Worm (Caenorhabditis elegans) whole organism, mixed stage, embryonic: Measurements from ENCODE around the gene phf-34.

ENCODE experiments used
- M03D4.4 ChIP-seq: sonication (generic microtip); optimal IDR thresholded peaks from 2 replicates; lab custom pipeline; 2017; ENCODE audit warnings: mild to moderate bottlenecking, missing genetic modification characterization, missing compliant biosample characterization
- bed-3 ChIP-seq: fragments of 200-800 bp; sonication (Bioruptor generic); optimal IDR thresholded peaks from 3 replicates; lab custom pipeline; 2018; ENCODE audit warnings: mild to moderate bottlenecking, missing genetic modification characterization, moderate library complexity, missing compliant biosample characterization
- blmp-1 ChIP-seq: fragments of 150-350 bp; optimal IDR thresholded peaks from 2 replicates; lab custom pipeline; 2014; ENCODE audit warnings: missing biosample characterization, missing genetic modification characterization
- ceh-39 ChIP-seq: fragments of 150-350 bp; optimal IDR thresholded peaks from 2 replicates; lab custom pipeline; 2014; ENCODE audit warnings: missing biosample characterization, missing genetic modification characterization
- ceh-43 ChIP-seq: fragments of 200-800 bp; sonication (Bioruptor generic); optimal IDR thresholded peaks from 2 replicates; lab custom pipeline; 2018; ENCODE audit warnings: mild to moderate bottlenecking, missing genetic modification characterization, moderate library complexity, missing compliant biosample characterization
- ceh-83 ChIP-seq: fragments of 200-800 bp; sonication (Bioruptor generic); optimal IDR thresholded peaks from 2 replicates; lab custom pipeline; 2018; ENCODE audit warnings: mild to moderate bottlenecking, missing genetic modification characterization, missing compliant biosample characterization
- ces-1 ChIP-seq: fragments of 150-350 bp; optimal IDR thresholded peaks from 2 replicates; lab custom pipeline; 2014; ENCODE audit warnings: missing biosample characterization, missing genetic modification reagents, missing genetic modification characterization
- cnd-1 ChIP-seq: fragments of 200-800 bp; sonication (Bioruptor generic); optimal IDR thresholded peaks from 2 replicates; lab custom pipeline; 2018; ENCODE audit warnings: mild to moderate bottlenecking, missing genetic modification characterization, missing compliant biosample characterization
- drap-1 ChIP-seq: fragments of 200-800 bp; sonication (Bioruptor generic); optimal IDR thresholded peaks from 3 replicates; lab custom pipeline; 2018; ENCODE audit warnings: mild to moderate bottlenecking, missing genetic modification characterization, missing compliant biosample characterization
- elt-1 ChIP-seq: sonication (generic microtip); optimal IDR thresholded peaks from 2 replicates; lab custom pipeline; 2017; ENCODE audit warnings: missing genetic modification characterization, mild to moderate bottlenecking, missing compliant biosample characterization, antibody characterized with exemption, moderate library complexity, borderline replicate concordance; ENCODE audit not compliant: insufficient read depth
- flh-1 ChIP-seq: fragments of 200-800 bp; sonication (Bioruptor generic); optimal IDR thresholded peaks from 2 replicates; lab custom pipeline; 2018; ENCODE audit warnings: mild to moderate bottlenecking, missing genetic modification characterization, moderate library complexity, missing compliant biosample characterization
- ham-2 ChIP-seq: fragments of 200-800 bp; sonication (Bioruptor generic); optimal IDR thresholded peaks from 2 replicates; lab custom pipeline; 2018; ENCODE audit warnings: mild to moderate bottlenecking, missing genetic modification characterization, missing compliant biosample characterization
- hlh-1 ChIP-seq: fragments of 150-350 bp; optimal IDR thresholded peaks from 2 replicates; lab custom pipeline; 2014; ENCODE audit warnings: missing biosample characterization, missing genetic modification reagents, missing genetic modification characterization
- lin-13 ChIP-seq: fragments of 150-350 bp; optimal IDR thresholded peaks from 2 replicates; lab custom pipeline; 2014; ENCODE audit warnings: missing biosample characterization, missing genetic modification characterization
- lin-32 ChIP-seq: fragments of 200-800 bp; sonication (Bioruptor generic); optimal IDR thresholded peaks from 2 replicates; lab custom pipeline; 2018; ENCODE audit warnings: mild to moderate bottlenecking, missing genetic modification characterization, missing compliant biosample characterization
- lsy-2 ChIP-seq: fragments of 150-350 bp; optimal IDR thresholded peaks from 2 replicates; lab custom pipeline; 2014; ENCODE audit warnings: missing biosample characterization, missing genetic modification characterization
- mab-5 ChIP-seq: fragments of 150-350 bp; optimal IDR thresholded peaks from 2 replicates; lab custom pipeline; 2014; ENCODE audit warnings: missing biosample characterization, missing genetic modification characterization
- mep-1 ChIP-seq: fragments of 150-350 bp; optimal IDR thresholded peaks from 2 replicates; lab custom pipeline; 2017; ENCODE audit warnings: missing biosample characterization, missing genetic modification reagents, missing genetic modification characterization, inconsistent platforms
- mls-2 ChIP-seq: sonication (generic microtip); optimal IDR thresholded peaks from 2 replicates; lab custom pipeline; 2016; ENCODE audit warnings: mild to moderate bottlenecking, missing genetic modification characterization, moderate library complexity, missing compliant biosample characterization
- nhr-12 ChIP-seq: fragments of 150-350 bp; optimal IDR thresholded peaks from 2 replicates; lab custom pipeline; 2014; ENCODE audit warnings: missing biosample characterization, missing genetic modification characterization
- nhr-2 ChIP-seq: fragments of 150-350 bp; optimal IDR thresholded peaks from 2 replicates; lab custom pipeline; 2014; ENCODE audit warnings: missing biosample characterization, missing genetic modification characterization
- nhr-237 ChIP-seq: fragments of 150-350 bp; optimal IDR thresholded peaks from 2 replicates; lab custom pipeline; 2014; ENCODE audit warnings: missing biosample characterization, missing genetic modification characterization
- nhr-28 ChIP-seq: fragments of 150-350 bp; optimal IDR thresholded peaks from 2 replicates; lab custom pipeline; 2014; ENCODE audit warnings: missing biosample characterization, missing genetic modification characterization
- pha-4 ChIP-seq: fragments of 150-350 bp; optimal IDR thresholded peaks from 2 replicates; lab custom pipeline; 2018; ENCODE audit warnings: missing biosample characterization, missing genetic modification reagents, missing genetic modification characterization
- sem-2 ChIP-seq: fragments of 200-800 bp; sonication (Bioruptor generic); optimal IDR thresholded peaks from 2 replicates; lab custom pipeline; 2018; ENCODE audit warnings: mild to moderate bottlenecking, missing genetic modification characterization, missing compliant biosample characterization
- snpc-4 ChIP-seq: fragments of 150-350 bp; optimal IDR thresholded peaks from 2 replicates; lab custom pipeline; 2014; ENCODE audit warnings: missing biosample characterization, missing genetic modification characterization
- tbx-8 ChIP-seq: fragments of 200-800 bp; sonication (Bioruptor generic); optimal IDR thresholded peaks from 2 replicates; lab custom pipeline; 2018; ENCODE audit warnings: mild to moderate bottlenecking, missing genetic modification characterization, moderate library complexity, missing compliant biosample characterization
- unc-120 ChIP-seq: sonication (generic microtip); optimal IDR thresholded peaks from 2 replicates; lab custom pipeline; 2017; ENCODE audit warnings: missing genetic modification characterization, missing compliant biosample characterization; ENCODE audit not compliant: poor library complexity, severe bottlenecking
- unc-39 ChIP-seq: fragments of 150-350 bp; optimal IDR thresholded peaks from 2 replicates; lab custom pipeline; 2014; ENCODE audit warnings: missing biosample characterization, missing genetic modification characterization
- unc-62 ChIP-seq: fragments of 150-350 bp; optimal IDR thresholded peaks from 2 replicates; lab custom pipeline; 2014; ENCODE audit warnings: missing biosample characterization, missing genetic modification reagents, missing genetic modification characterization
- zip-8 ChIP-seq: fragments of 150-350 bp; optimal IDR thresholded peaks from 2 replicates; lab custom pipeline; 2014; ENCODE audit warnings: missing biosample characterization, missing genetic modification characterization
- ztf-11 ChIP-seq: fragments of 150-350 bp; optimal IDR thresholded peaks from 2 replicates; lab custom pipeline; 2014; ENCODE audit warnings: missing biosample characterization, missing genetic modification characterization

Gene phf-34

DNA sequence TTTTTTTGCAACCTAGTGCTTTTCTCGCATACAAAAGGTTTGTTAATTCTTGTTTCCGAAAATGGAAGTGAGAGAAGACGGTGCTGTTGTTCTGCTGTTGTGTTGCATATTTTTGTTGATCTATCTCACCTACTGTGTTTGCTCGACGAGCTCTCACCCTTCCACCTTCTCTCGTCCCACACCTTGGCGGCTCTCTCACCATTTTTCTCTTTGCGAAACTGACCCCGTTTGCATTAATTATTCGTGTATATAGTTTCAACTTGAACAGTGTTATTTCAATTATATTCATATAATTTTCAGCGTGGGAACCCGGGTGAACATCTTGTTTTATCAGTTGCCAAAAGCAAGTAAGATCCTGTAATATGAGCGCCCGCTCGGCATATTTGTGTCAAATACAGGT lies 22.2 kb downstream of the phf-34 start, which contains the start of gene R07B1.9:
Gene R07B1.9 (plus strand): TSS at position 301 of the 400 bp plus-strand sequence.
- TF ChIP-seq flh-1 (GFP tag; lab: Kevin White, UChicago) (no peak), unc-62 (no peak), ceh-43 (GFP tag; lab: Kevin White, UChicago) (no peak), pha-4 (tag; lab: Kevin White, UChicago) (no peak), ham-2 (no peak), lsy-2 (no peak), drap-1 (GFP tag; lab: Kevin White, UChicago) (no peak), hlh-1 (tag; lab: Kevin White, UChicago) (no peak), lin-32 (GFP tag; lab: Kevin White, UChicago) (no peak), ceh-83 (GFP tag; lab: Kevin White, UChicago) (no peak), ceh-39 (tag; lab: Kevin White, UChicago) (no peak)

- no peak for TF ChIP-seq lin-32 (GFP tag; lab: Kevin White, UChicago)
- TF ChIP-seq elt-1 (tag; lab: Kevin White, UChicago) = no peak
- no peak for TF ChIP-seq zip-8
- TF ChIP-seq unc-62 = no peak
- no peak for TF ChIP-seq snpc-4 (tag; lab: Kevin White, UChicago)
- no peak for TF ChIP-seq ztf-11 (tag; lab: Kevin White, UChicago)
- no peak for TF ChIP-seq pha-4 (tag; lab: Kevin White, UChicago)
- no peak for TF ChIP-seq ceh-39 (tag; lab: Kevin White, UChicago)
- TF ChIP-seq ceh-43 (GFP tag; lab: Kevin White, UChicago) = no peak
- no peak for TF ChIP-seq flh-1 (GFP tag; lab: Kevin White, UChicago)
- TF ChIP-seq hlh-1 (tag; lab: Kevin White, UChicago) = no peak
- no peak for TF ChIP-seq ceh-83 (GFP tag; lab: Kevin White, UChicago)
- no peak for TF ChIP-seq ces-1
Observed at ce11 chrX:9872554-9872953, 26.7 kb downstream of the phf-34 start, which contains the start of gene R07B1.8. Gene R07B1.8, minus strand, starts transcription at chrX:9872654.

ce11 chrX:9869522-9869921 lies 29.8 kb downstream of the phf-34 start, which contains the start of gene R07B1.13:
Gene R07B1.13, plus strand, starts transcription at chrX:9869822.
- TF ChIP-seq unc-62 = no peak
- no peak for TF ChIP-seq bed-3 (GFP tag; lab: Kevin White, UChicago)
- no peak for TF ChIP-seq tbx-8 (GFP tag; lab: Kevin White, UChicago)
- no peak for TF ChIP-seq lin-13 (tag; lab: Kevin White, UChicago)
- TF ChIP-seq nhr-2 (tag; lab: Kevin White, UChicago) = no peak
- TF ChIP-seq ztf-11 (tag; lab: Kevin White, UChicago) = no peak
- no peak for TF ChIP-seq mab-5 (tag; lab: Kevin White, UChicago)
- no peak for TF ChIP-seq snpc-4 (tag; lab: Kevin White, UChicago)
- no peak for TF ChIP-seq pha-4 (tag; lab: Kevin White, UChicago)
- no peak for TF ChIP-seq lsy-2
- TF ChIP-seq nhr-12 (tag; lab: Kevin White, UChicago) = no peak
- TF ChIP-seq elt-1 (tag; lab: Kevin White, UChicago) = no peak
- TF ChIP-seq lin-32 (GFP tag; lab: Kevin White, UChicago) = no peak
- TF ChIP-seq mep-1 (tag; lab: Kevin White, UChicago) = no peak

DNA sequence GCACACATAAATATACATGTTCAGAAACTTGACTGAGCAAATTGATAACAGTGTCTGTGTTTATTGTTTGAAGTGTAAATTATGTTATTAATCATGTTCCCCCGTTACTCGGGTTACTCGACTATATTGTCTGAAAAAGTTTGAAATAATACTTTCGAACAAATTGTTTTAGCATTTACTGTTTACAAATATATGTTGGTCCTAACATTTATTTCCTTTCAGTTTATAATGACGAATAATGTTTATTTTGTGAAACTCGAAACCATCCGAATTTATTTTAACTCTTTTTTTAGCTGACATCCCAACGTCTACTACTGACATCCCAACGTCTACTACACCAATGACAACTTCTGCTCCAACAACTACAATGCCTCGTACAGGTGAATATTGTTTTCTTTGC lies 30.5 kb downstream of the phf-34 start, which contains the start of gene R07B1.7:
Gene R07B1.7 (plus strand): TSS at position 301 of the 400 bp plus-strand sequence.
- no peak for TF ChIP-seq ces-1
- TF ChIP-seq unc-120 = no peak
- no peak for TF ChIP-seq pha-4 (tag; lab: Kevin White, UChicago)
- no peak for TF ChIP-seq elt-1 (tag; lab: Kevin White, UChicago)
- no peak for TF ChIP-seq unc-39 (tag; lab: Kevin White, UChicago)

DNA sequence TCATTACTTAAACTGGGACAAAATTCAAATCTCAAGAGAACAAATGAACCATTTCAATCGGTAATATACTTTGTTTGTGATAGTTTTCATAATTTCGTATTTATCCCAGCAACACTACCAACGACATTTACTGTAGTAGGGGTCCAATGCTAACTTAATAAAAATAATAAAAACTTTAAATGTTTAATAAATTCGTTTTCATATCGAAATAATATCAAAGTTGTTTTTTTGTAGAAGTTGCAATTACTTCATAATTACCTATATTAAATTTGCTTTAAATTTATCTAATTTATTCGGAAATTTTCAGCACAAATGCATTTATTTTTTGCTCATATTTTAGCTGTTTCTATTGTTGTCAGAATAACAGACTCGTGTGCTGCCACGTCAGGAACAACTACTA lies 32.9 kb downstream of the phf-34 start, which contains the start of gene R07B1.6:
Gene R07B1.6 (plus strand): TSS at position 301 of the 400 bp plus-strand sequence.
- TF ChIP-seq blmp-1 (tag; lab: Kevin White, UChicago) = no peak
- TF ChIP-seq ceh-39 (tag; lab: Kevin White, UChicago) = no peak
- no peak for TF ChIP-seq ceh-43 (GFP tag; lab: Kevin White, UChicago)
- TF ChIP-seq, all 35 proteins: peak for 0

DNA sequence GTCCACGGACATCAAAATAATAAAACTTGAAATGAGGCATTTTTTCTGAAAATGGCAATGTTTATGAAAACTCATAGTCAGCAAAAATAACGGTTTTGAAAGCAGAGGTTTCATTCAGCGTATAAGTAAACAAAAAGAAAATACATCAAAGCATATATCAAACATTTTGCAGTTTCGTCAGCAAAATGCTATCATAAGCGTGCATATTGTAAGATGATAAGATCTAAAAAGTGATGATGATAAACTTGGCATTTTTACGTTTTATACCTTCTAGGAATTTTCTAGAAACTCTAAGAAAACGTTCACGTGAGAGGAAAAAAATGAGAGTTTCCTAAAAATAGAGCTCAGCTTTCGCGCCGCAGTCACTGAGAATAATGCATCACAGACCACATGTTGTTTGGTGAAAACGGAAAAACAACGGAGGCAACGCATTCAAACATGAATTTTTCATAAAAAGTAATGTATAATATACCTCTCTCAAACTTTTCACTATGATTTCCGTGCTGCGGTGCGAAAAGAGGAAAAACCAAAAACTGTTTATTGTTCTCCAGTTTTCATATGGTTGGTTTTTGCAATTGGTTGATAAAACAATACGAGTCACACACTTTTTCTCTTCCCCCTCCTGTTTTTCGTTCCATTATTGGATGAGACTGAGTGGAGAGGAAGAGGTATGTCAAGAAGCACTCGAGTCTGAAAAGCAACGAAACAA lies 36.2 kb downstream of the phf-34 start, which contains the start of the genes gst-36 and R07B1.5:
Gene gst-36 (minus strand): TSS at position 45 of the 709 bp plus-strand sequence.
Gene R07B1.5 (plus strand): TSS at position 665 of the 709 bp plus-strand sequence.
- TF ChIP-seq ceh-39 (tag; lab: Kevin White, UChicago) (no peak), nhr-28 (tag; lab: Kevin White, UChicago) (no peak), mls-2 (no peak), ceh-83 (GFP tag; lab: Kevin White, UChicago) (no peak), mep-1 (tag; lab: Kevin White, UChicago) (no peak), cnd-1 (tag; lab: Kevin White, UChicago) (no peak), sem-2 (GFP tag; lab: Kevin White, UChicago) (no peak), blmp-1 (tag; lab: Kevin White, UChicago) (no peak), M03D4.4 (tag; lab: Kevin White, UChicago) (no peak), drap-1 (GFP tag; lab: Kevin White, UChicago) (no peak), nhr-2 (tag; lab: Kevin White, UChicago) (no peak), nhr-12 (tag; lab: Kevin White, UChicago) (no peak), bed-3 (GFP tag; lab: Kevin White, UChicago) (no peak), snpc-4 (tag; lab: Kevin White, UChicago) (no peak), ztf-11 (tag; lab: Kevin White, UChicago) (no peak), nhr-237 (tag; lab: Kevin White, UChicago) (no peak), flh-1 (GFP tag; lab: Kevin White, UChicago) (no peak), ham-2 (no peak), unc-39 (tag; lab: Kevin White, UChicago) (no peak), elt-1 (tag; lab: Kevin White, UChicago) (no peak)
- TF ChIP-seq, all 35 proteins: peak for 0
